Worm (Caenorhabditis elegans) whole organism, L4 larva: ENCODE data around the gene lect-2.

Experiments used
- nhr-28 ChIP-seq: fragments of 150-350 bp; optimal IDR thresholded peaks from 2 replicates; lab custom pipeline; 2014; ENCODE audit warnings: missing biosample characterization, missing genetic modification characterization
- pha-4 ChIP-seq, 2 experiments: fragments of 150-350 bp in 1 of 2; fragments of 200-800 bp in 1 of 2; sonication (Bioruptor generic) in 1 of 2; IDR thresholded peaks in 1 of 2; optimal IDR thresholded peaks in 1 of 2; 2 replicates each; pipeline versions ENCODE4 v1.3.6 to Lab custom; 2014 to 2022; ENCODE audit warnings: missing genetic modification characterization in 2 of 2, missing genetic modification reagents in 2 of 2, missing biosample characterization in 1 of 2, missing compliant biosample characterization in 1 of 2

ce11 chrII:5827364-5827763 lies 36.8 kb downstream of the lect-2 start, which contains the start of gene tbc-2:
- TF ChIP-seq nhr-28 (tag; lab: Kevin White, UChicago) (peak; percentile 36), pha-4 (GFP tag; IDR thresholded peaks at IDR 0.05; lab: Robert Waterston, UW) (no peak), pha-4 (tag; optimal IDR thresholded peaks at IDR 0.05; lab: Kevin White, UChicago) (no peak)
